Worm (Caenorhabditis elegans): ENCODE data around the gene hil-3.

DNA sequence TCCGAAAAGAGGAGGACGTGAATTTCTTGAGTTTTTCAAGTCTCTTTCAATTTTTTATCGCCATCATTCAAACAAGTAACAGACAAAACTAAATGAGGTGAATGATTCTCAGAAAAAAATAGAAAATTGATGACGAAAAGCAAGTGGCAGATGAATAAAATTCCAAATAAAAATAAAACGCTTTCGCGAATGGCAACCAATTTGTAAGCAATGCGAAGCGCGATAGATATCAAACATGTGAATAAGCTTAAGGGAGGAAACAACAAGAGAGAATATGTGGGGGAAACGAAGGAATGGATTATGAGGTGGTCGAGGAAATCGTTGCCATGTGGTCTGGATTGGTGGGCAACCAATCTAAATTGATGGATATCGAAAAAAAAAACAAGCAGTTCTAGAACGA is 45.5 kb downstream of the hil-3 start:
- TF ChIP-seq ama-1 (optimal IDR thresholded peaks at IDR 0.05) (no peak), sea-1 (GFP tag; conservative IDR thresholded peaks at IDR 0.05) (no peak), aly-1 (tag; optimal IDR thresholded peaks at IDR 0.05) (no peak), pes-1 (GFP tag; IDR thresholded peaks at IDR 0.05) (no peak), B0310.2 (tag; optimal IDR thresholded peaks at IDR 0.05) (no peak), flt-1 (GFP tag; IDR thresholded peaks at IDR 0.05) (no peak), ceh-13 (GFP tag; optimal IDR thresholded peaks at IDR 0.05) (no peak), hmbx-1 (tag; optimal IDR thresholded peaks at IDR 0.05) (no peak), F13C5.2 (tag; optimal IDR thresholded peaks at IDR 0.05) (no peak), tbx-37 (GFP tag; conservative IDR thresholded peaks at IDR 0.05) (no peak), tra-4 (tag; optimal IDR thresholded peaks at IDR 0.05) (no peak), tbx-11 (GFP tag; IDR thresholded peaks at IDR 0.05) (no peak)
